Worm (Caenorhabditis elegans) whole organism, late embryonic: ENCODE data around the gene ZK930.2.

Source experiments
- K09A11.1 ChIP-seq: sonication (generic microtip); optimal IDR thresholded peaks from 2 replicates; lab custom pipeline; 2017; ENCODE audit warnings: antibody characterized with exemption, mild to moderate bottlenecking, missing genetic modification characterization, missing compliant biosample characterization; ENCODE audit not compliant: insufficient read depth
- ets-4 ChIP-seq: sonication (generic microtip); optimal IDR thresholded peaks from 2 replicates; lab custom pipeline; 2016; ENCODE audit warnings: missing genetic modification characterization, missing compliant biosample characterization
- fkh-10 ChIP-seq: fragments of 150-350 bp; optimal IDR thresholded peaks from 2 replicates; lab custom pipeline; 2014; ENCODE audit warnings: missing biosample characterization, missing genetic modification reagents, missing genetic modification characterization
- fkh-6 ChIP-seq: sonication (generic microtip); optimal IDR thresholded peaks from 2 replicates; lab custom pipeline; 2016; ENCODE audit warnings: missing genetic modification characterization, missing compliant biosample characterization
- gmeb-2 ChIP-seq: sonication (generic microtip); optimal IDR thresholded peaks from 2 replicates; lab custom pipeline; 2016; ENCODE audit warnings: missing genetic modification characterization, inconsistent platforms, missing compliant biosample characterization
- npax-4 ChIP-seq: sonication (generic microtip); optimal IDR thresholded peaks from 2 replicates; lab custom pipeline; 2016; ENCODE audit warnings: missing genetic modification characterization, missing compliant biosample characterization
- rnt-1 ChIP-seq: sonication (generic microtip); optimal IDR thresholded peaks from 2 replicates; lab custom pipeline; 2016; ENCODE audit warnings: missing genetic modification characterization, missing compliant biosample characterization

- TF ChIP-seq gmeb-2 (tag; lab: Kevin White, UChicago) (no peak), npax-4 (tag; lab: Kevin White, UChicago) (no peak), rnt-1 (tag; lab: Kevin White, UChicago) (no peak), fkh-10 (GFP tag; lab: Kevin White, UChicago) (no peak), ets-4 (no peak), fkh-6 (tag; lab: Kevin White, UChicago) (no peak), K09A11.1 (tag; lab: Kevin White, UChicago) (no peak)
These were observed 40.9 kb downstream of the ZK930.2 start for ce11 chrII:11852191-11852901.
